Worm (Caenorhabditis elegans) whole organism, young adult: ENCODE measurements around the gene H12D21.9.

ENCODE experiments used
- Y53F4B.3 ChIP-seq: fragments of 200-800 bp; sonication (Bioruptor generic); IDR thresholded peaks from 2 replicates; pipeline ENCODE4 v1.3.6; 2022; ENCODE audit warnings: missing genetic modification reagents, missing genetic modification characterization, missing compliant biosample characterization
- attf-3 ChIP-seq: fragments of 200-800 bp; sonication (Bioruptor generic); conservative IDR thresholded peaks from 2 replicates; pipeline ENCODE4 v1.3.6; 2022; ENCODE audit warnings: missing genetic modification reagents, missing genetic modification characterization, missing compliant biosample characterization
- unc-62 ChIP-seq: fragments of 150-350 bp; optimal IDR thresholded peaks from 2 replicates; lab custom pipeline; 2014; ENCODE audit warnings: missing biosample characterization, missing genetic modification reagents, missing genetic modification characterization

DNA sequence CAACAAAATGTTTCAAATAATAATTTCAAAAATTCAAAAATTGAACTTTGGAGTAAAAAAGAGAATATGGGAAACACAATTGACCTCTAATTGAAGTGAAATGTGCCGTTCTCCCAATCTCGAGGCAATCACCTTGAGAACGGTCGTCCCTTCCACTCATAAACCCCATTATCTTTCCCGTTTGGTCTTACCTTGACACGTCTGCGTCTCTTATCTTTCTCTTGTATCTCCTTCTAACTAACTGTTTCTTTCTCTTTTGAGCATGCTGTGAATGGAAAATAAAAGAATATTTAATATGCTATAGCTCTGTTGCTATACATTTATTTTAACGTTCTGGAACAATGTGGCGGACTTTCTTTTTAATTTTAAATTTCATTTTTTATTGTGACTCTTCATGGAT, 9.7 kb downstream of the H12D21.9 start, which contains the start of gene H12D21.10:
- TF ChIP-seq unc-62 (GFP tag; lab: Kevin White, UChicago) (no peak), Y53F4B.3 (GFP tag; lab: Robert Waterston, UW) (no peak), attf-3 (no peak)
